Worm (Caenorhabditis elegans) whole organism, early embryonic: ENCODE measurements around the gene T02H6.11.

Source experiments
- B0310.2 ChIP-seq: sonication (generic microtip); optimal IDR thresholded peaks from 2 replicates; lab custom pipeline; 2016; ENCODE audit warnings: mild to moderate bottlenecking, missing genetic modification characterization, missing compliant biosample characterization
- flt-1 ChIP-seq: fragments of 200-800 bp; sonication (Bioruptor generic); IDR thresholded peaks from 2 replicates; pipeline ENCODE4 v1.3.6; 2022; ENCODE audit warnings: missing genetic modification characterization, missing compliant biosample characterization
- hmg-4 ChIP-seq: fragments of 200-800 bp; sonication (Bioruptor generic); optimal IDR thresholded peaks from 2 replicates; lab custom pipeline; 2018; ENCODE audit warnings: mild to moderate bottlenecking, missing genetic modification characterization, missing compliant biosample characterization
- hnd-1 ChIP-seq: sonication (generic microtip); optimal IDR thresholded peaks from 2 replicates; lab custom pipeline; 2016; ENCODE audit warnings: missing genetic modification characterization, missing compliant biosample characterization
- tbx-11 ChIP-seq: fragments of 200-800 bp; sonication (Bioruptor generic); IDR thresholded peaks from 2 replicates; pipeline ENCODE4 v1.3.6; 2022; ENCODE audit warnings: missing genetic modification characterization, missing compliant biosample characterization
- tra-4 ChIP-seq: sonication (generic microtip); optimal IDR thresholded peaks from 2 replicates; lab custom pipeline; 2017; ENCODE audit warnings: missing genetic modification characterization, missing compliant biosample characterization

- TF ChIP-seq B0310.2 (tag; lab: Kevin White, UChicago): no peak
- TF ChIP-seq flt-1 (GFP tag; lab: Robert Waterston, UW): no peak
- TF ChIP-seq tra-4: no peak
- TF ChIP-seq tbx-11: no peak
- TF ChIP-seq hnd-1 (tag; lab: Kevin White, UChicago): no peak
- no peak for TF ChIP-seq hmg-4
These were observed at the start of gene T02H6.11 for ce11 chrII:701025-701370.
